Worm (Caenorhabditis elegans) whole organism, dauer: ENCODE measurements around the gene srw-79.

Experiments
- unc-62 ChIP-seq: sonication (generic microtip); optimal IDR thresholded peaks from 2 replicates; lab custom pipeline; 2017; ENCODE audit warnings: missing biosample characterization, missing genetic modification reagents, missing genetic modification characterization

The srw-79 gene

ce11 chrII:2946438-2946837, at the start of gene srw-79:
TSS of gene srw-79 (plus strand) at chrII:2946738.
- no peak for TF ChIP-seq unc-62 (GFP tag; lab: Kevin White, UChicago)

ce11 chrII:2900248-2900647, 46.3 kb upstream of the srw-79 start, which contains the start of gene ubc-26:
TSS of gene ubc-26 (minus strand) at chrII:2900348.
- TF ChIP-seq unc-62 (GFP tag; lab: Kevin White, UChicago) = no peak

- TF ChIP-seq unc-62 (GFP tag; lab: Kevin White, UChicago) = no peak
These were observed 45.4 kb upstream of the srw-79 start for ce11 chrII:2901158-2901557.

ce11 chrII:2903748-2904147, 42.8 kb upstream of the srw-79 start:
- TF ChIP-seq unc-62 (GFP tag; lab: Kevin White, UChicago) = no peak

- no peak for TF ChIP-seq unc-62 (GFP tag; lab: Kevin White, UChicago)
These were observed 33.0 kb upstream of the srw-79 start, which contains the start of gene ubc-15 for ce11 chrII:2913505-2913904. TSS of gene ubc-15 (minus strand) at chrII:2913605.

- no peak for TF ChIP-seq unc-62 (GFP tag; lab: Kevin White, UChicago)
These were observed 27.3 kb upstream of the srw-79 start, which contains the start of the genes ncap-1 and Y110A2AR.1 for ce11 chrII:2919074-2919857. TSS of gene ncap-1 (minus strand) at chrII:2919314. TSS of gene Y110A2AR.1 (plus strand) at chrII:2919710.

ce11 chrII:2920234-2920633, 26.3 kb upstream of the srw-79 start:
- no peak for TF ChIP-seq unc-62 (GFP tag; lab: Kevin White, UChicago)

- no peak for TF ChIP-seq unc-62 (GFP tag; lab: Kevin White, UChicago)
These were observed 25.6 kb upstream of the srw-79 start for ce11 chrII:2920817-2921458.

ce11 chrII:2921860-2922259, 24.7 kb upstream of the srw-79 start:
- no peak for TF ChIP-seq unc-62 (GFP tag; lab: Kevin White, UChicago)

ce11 chrII:2922359-2922758, 24.2 kb upstream of the srw-79 start:
- TF ChIP-seq unc-62 (GFP tag; lab: Kevin White, UChicago) = no peak

ce11 chrII:2922782-2923181, 23.8 kb upstream of the srw-79 start:
- TF ChIP-seq unc-62 (GFP tag; lab: Kevin White, UChicago) = no peak

ce11 chrII:2923617-2924016, 22.9 kb upstream of the srw-79 start, which contains the start of gene ZK355.2:
TSS of gene ZK355.2 (plus strand) at chrII:2923917.
- TF ChIP-seq unc-62 (GFP tag; lab: Kevin White, UChicago) = no peak

- no peak for TF ChIP-seq unc-62 (GFP tag; lab: Kevin White, UChicago)
These were observed 21.5 kb upstream of the srw-79 start for ce11 chrII:2925032-2925431.

- TF ChIP-seq unc-62 (GFP tag; lab: Kevin White, UChicago) = no peak
These were observed 20.6 kb upstream of the srw-79 start for ce11 chrII:2925806-2926558.

- TF ChIP-seq unc-62 (GFP tag; lab: Kevin White, UChicago) = no peak
These were observed 19.0 kb upstream of the srw-79 start, which contains the start of the genes ZK355.3 and ZK355.8 for ce11 chrII:2927533-2927932. TSS of gene ZK355.3 (minus strand) at chrII:2927633. TSS of gene ZK355.8 (plus strand) at chrII:2927804.

ce11 chrII:2929846-2930245, 16.7 kb upstream of the srw-79 start:
- TF ChIP-seq unc-62 (GFP tag; lab: Kevin White, UChicago) = no peak
